Worm (Caenorhabditis elegans): ENCODE data around the gene pqn-71.

pqn-71 gene

ce11 chrV:15448408-15448807 is 17.1 kb upstream of the pqn-71 start, which contains the start of gene T26H5.4:
T26H5.4 (minus strand) TSS chrV:15448701.
- peak; percentile 69; the same call in 1 of the 2 replicates for TF ChIP-seq php-3 (GFP tag; IDR thresholded peaks at IDR 0.05)
- peak; percentile 21 for TF ChIP-seq pqm-1 (tag; optimal IDR thresholded peaks at IDR 0.05)
- no peak for TF ChIP-seq nhr-76 (tag; optimal IDR thresholded peaks at IDR 0.05)
- TF ChIP-seq nhr-28 (tag; optimal IDR thresholded peaks at IDR 0.05) = peak; percentile 18
- TF ChIP-seq ZK337.2 (GFP tag; IDR thresholded peaks at IDR 0.05) = no peak
- TF ChIP-seq daf-16 (GFP tag; optimal IDR thresholded peaks at IDR 0.05) = no peak
- peak; percentile 37 for TF ChIP-seq daf-16 (tag; optimal IDR thresholded peaks at IDR 0.05)

ce11 chrV:15448865-15449264 is 16.6 kb upstream of the pqn-71 start, which contains the start of gene T26H5.14:
T26H5.14 (plus strand) TSS chrV:15449165.
- TF ChIP-seq spr-3 (GFP tag; optimal IDR thresholded peaks at IDR 0.05) = no peak
- TF ChIP-seq jun-1 (tag; optimal IDR thresholded peaks at IDR 0.05) = no peak
- TF ChIP-seq ceh-62 (tag; optimal IDR thresholded peaks at IDR 0.05) = no peak
- no peak for TF ChIP-seq egl-43 (GFP tag; IDR thresholded peaks at IDR 0.05)
- TF ChIP-seq nhr-237 (tag; optimal IDR thresholded peaks at IDR 0.05) = no peak
- no peak for TF ChIP-seq skn-1 (tag; optimal IDR thresholded peaks at IDR 0.05)
- no peak for TF ChIP-seq fos-1 (tag; optimal IDR thresholded peaks at IDR 0.05)
- TF ChIP-seq hlh-11 (tag; optimal IDR thresholded peaks at IDR 0.05) = no peak
- TF ChIP-seq zfp-3 (GFP tag; conservative IDR thresholded peaks at IDR 0.05) = no peak
- no peak for TF ChIP-seq Y75B8A.6 (GFP tag; IDR thresholded peaks at IDR 0.05)

- TF ChIP-seq T26A8.4 (GFP tag; IDR thresholded peaks at IDR 0.05) (no peak), lin-1 (GFP tag; IDR thresholded peaks at IDR 0.05) (no peak), lin-39 (tag; optimal IDR thresholded peaks at IDR 0.05) (no peak), mdl-1 (tag; optimal IDR thresholded peaks at IDR 0.05) (no peak), ztf-11 (tag; optimal IDR thresholded peaks at IDR 0.05) (no peak)
Measured at ce11 chrV:15451421-15451820, 14.1 kb upstream of the pqn-71 start, which contains the start of gene srw-33. srw-33 (minus strand) TSS chrV:15451521.

ce11 chrV:15454322-15454721 is 11.2 kb upstream of the pqn-71 start:
- TF ChIP-seq aha-1 (tag) (no peak), daf-19 (GFP tag; conservative IDR thresholded peaks at IDR 0.05) (peak; percentile 69; the same call in 1 of the 2 replicates), egl-43 (GFP tag; IDR thresholded peaks at IDR 0.05) (peak; percentile 89; the same call in 1 of the 2 replicates), D1046.2 (GFP tag; IDR thresholded peaks at IDR 0.05) (peak; percentile 53; the same call in 1 of the 2 replicates), F10B5.3 (tag; optimal IDR thresholded peaks at IDR 0.05) (no peak), Y105C5A.15 (GFP tag; IDR thresholded peaks at IDR 0.05) (peak; percentile 82; the same call in 1 of the 2 replicates), php-3 (GFP tag; IDR thresholded peaks at IDR 0.05) (0 out of 2 replicates have a peak, but pooled peaks have one; percentile 41), snpc-1.2 (GFP tag; IDR thresholded peaks at IDR 0.05) (peak; percentile 73), lin-13 (GFP tag; optimal IDR thresholded peaks at IDR 0.05) (no peak), nhr-11 (tag; optimal IDR thresholded peaks at IDR 0.05) (no peak), Y75B8A.6 (GFP tag; IDR thresholded peaks at IDR 0.05) (peak; percentile 57; the same call in 1 of the 2 replicates), F26F4.8 (GFP tag; conservative IDR thresholded peaks at IDR 0.05) (0 out of 2 replicates have a peak, but pooled peaks have one; percentile 66), mes-2 (tag; optimal IDR thresholded peaks at IDR 0.05; ENCODE audit: poor library complexity, severe bottlenecking) (peak; percentile 45), vab-7 (GFP tag; IDR thresholded peaks at IDR 0.05) (0 out of 2 replicates have a peak, but pooled peaks have one; percentile 49), F44E2.7 (GFP tag; IDR thresholded peaks at IDR 0.05) (peak; percentile 48; the same call in 1 of the 2 replicates), Y48G9A.11 (GFP tag; IDR thresholded peaks at IDR 0.05) (0 out of 2 replicates have a peak, but pooled peaks have one; percentile 34), nhr-42 (GFP tag; IDR thresholded peaks at IDR 0.05) (0 out of 2 replicates have a peak, but pooled peaks have one; percentile 26), madf-5 (GFP tag; IDR thresholded peaks at IDR 0.05) (peak in 1 of 2 experiments; percentile 65; a peak in 1 of 4 replicates), tag-97 (GFP tag; IDR thresholded peaks at IDR 0.05) (no peak), egl-27 (tag; optimal IDR thresholded peaks at IDR 0.05) (no peak), Y5F2A.4 (GFP tag; optimal IDR thresholded peaks at IDR 0.05) (no peak), unc-62 (GFP tag; optimal IDR thresholded peaks at IDR 0.05 in 1 of 2) (no peak), unc-62 (tag; optimal IDR thresholded peaks at IDR 0.05) (no peak), mdt-29 (GFP tag; IDR thresholded peaks at IDR 0.05) (peak; percentile 26; the same call in 1 of the 2 replicates), lim-7 (GFP tag; IDR thresholded peaks at IDR 0.05) (peak; percentile 77), zfp-2 (tag; optimal IDR thresholded peaks at IDR 0.05) (no peak), skn-1 (tag; optimal IDR thresholded peaks at IDR 0.05) (no peak), saeg-2 (GFP tag; IDR thresholded peaks at IDR 0.05) (no peak), snpc-4 (tag; optimal IDR thresholded peaks at IDR 0.05) (no peak), daf-16 (GFP tag; optimal IDR thresholded peaks at IDR 0.05) (peak in 1 of 2 experiments; percentile 37), daf-16 (tag; optimal IDR thresholded peaks at IDR 0.05) (no peak)
